Fruit fly (Drosophila melanogaster): ENCODE data around the gene CG9072.
A peak's percentile ranks its signal among the peaks of the same experiment; 100 is the strongest.

CG9072 gene

DNA sequence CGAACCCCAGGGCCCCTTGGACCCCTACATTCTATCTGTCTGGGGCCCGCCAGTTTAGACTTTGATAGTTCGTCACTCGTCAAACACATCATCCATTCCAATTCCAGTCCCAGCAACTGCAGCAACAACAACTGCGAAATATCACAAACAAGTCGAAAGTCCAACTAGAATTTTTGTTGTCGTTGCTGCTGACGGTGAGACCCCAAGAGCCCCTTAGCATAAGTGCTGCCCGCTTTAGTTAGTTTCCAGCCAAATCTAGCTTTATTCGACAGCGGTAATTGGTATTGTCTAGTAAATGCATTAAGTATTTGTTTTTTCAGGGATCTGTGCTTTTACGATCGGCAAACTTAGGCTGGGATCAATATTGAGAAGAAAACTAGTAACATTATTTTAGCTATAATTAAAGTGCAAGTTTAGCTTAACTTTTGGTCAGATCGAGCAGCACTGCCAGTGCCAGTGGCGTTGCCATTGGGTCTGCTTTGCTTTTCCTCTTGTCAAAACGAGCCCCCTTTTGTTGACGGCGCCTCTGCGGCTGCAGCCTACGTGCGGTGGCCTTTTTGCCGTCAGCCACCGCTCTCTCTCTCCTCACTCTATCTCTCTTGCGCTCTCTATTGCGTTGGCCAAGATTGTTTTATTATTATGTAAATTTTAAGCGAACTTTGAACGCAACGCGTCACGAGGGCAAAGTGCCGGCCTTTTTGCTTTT lies 21.0 kb downstream of the CG9072 start:
- TF ChIP-seq CG10543 (GFP tag; optimal IDR thresholded peaks at IDR 0.05) (peak; percentile 95), bsh (GFP tag; optimal IDR thresholded peaks at IDR 0.05) (peak; percentile 83 to 84), CG8478 (optimal IDR thresholded peaks at IDR 0.05) (no peak), stwl (tag; optimal IDR thresholded peaks at IDR 0.05) (peak; percentile 7), CG9437 (GFP tag; optimal IDR thresholded peaks at IDR 0.05) (peak; percentile 65), CG4707 (GFP tag; optimal IDR thresholded peaks at IDR 0.05) (peak; percentile 41), Atf6 (GFP tag; IDR thresholded peaks at IDR 0.05) (peak; percentile 90), trh (GFP tag; optimal IDR thresholded peaks at IDR 0.05) (peak; percentile 64), pros (GFP tag; optimal IDR thresholded peaks at IDR 0.05) (peak; percentile 23), CG18599 (GFP tag; optimal IDR thresholded peaks at IDR 0.05) (peak; percentile 95), hb (GFP tag; IDR thresholded peaks at IDR 0.05; ENCODE audit: partially characterized antibody) (no peak), CG32772 (GFP tag; IDR thresholded peaks at IDR 0.05) (peak; percentile 84), mld (GFP tag; IDR thresholded peaks at IDR 0.05; ENCODE audit: partially characterized antibody) (no peak), Opbp (GFP tag; IDR thresholded peaks at IDR 0.05; ENCODE audit: partially characterized antibody) (no peak), CG13296 (GFP tag; optimal IDR thresholded peaks at IDR 0.05) (peak; percentile 89), cato (GFP tag; optimal IDR thresholded peaks at IDR 0.05; ENCODE audit: borderline replicate concordance) (peak; percentile 76), onecut (GFP tag; IDR thresholded peaks at IDR 0.05) (peak; percentile 94), CG13287 (GFP tag; IDR thresholded peaks at IDR 0.05; ENCODE audit: partially characterized antibody) (no peak), CG12236 (GFP tag; optimal IDR thresholded peaks at IDR 0.05) (peak; percentile 78), HHEX (GFP tag; optimal IDR thresholded peaks at IDR 0.05) (peak; percentile 90), sisA (GFP tag; IDR thresholded peaks at IDR 0.05) (peak; percentile 91), CG12104 (GFP tag; optimal IDR thresholded peaks at IDR 0.05) (peak; percentile 84), CG33213 (GFP tag; optimal IDR thresholded peaks at IDR 0.05) (peak; percentile 81), Blimp-1 (GFP tag; optimal IDR thresholded peaks at IDR 0.05) (peak; percentile 79), sob (GFP tag; IDR thresholded peaks at IDR 0.05) (peak; percentile 91), cad (GFP tag; optimal IDR thresholded peaks at IDR 0.05) (no peak), CG14667 (GFP tag; IDR thresholded peaks at IDR 0.05) (peak; percentile 86), CG14014 (GFP tag; IDR thresholded peaks at IDR 0.05) (peak; percentile 90), Deaf1 (tag; optimal IDR thresholded peaks at IDR 0.05) (peak; percentile 64), toy (GFP tag; IDR thresholded peaks at IDR 0.05) (peak; percentile 57; the same call in 1 of the 2 replicates), CG2120 (GFP tag; optimal IDR thresholded peaks at IDR 0.05) (peak; percentile 97), repo (GFP tag; optimal IDR thresholded peaks at IDR 0.05) (peak; percentile 88), exex (tag; optimal IDR thresholded peaks at IDR 0.05) (peak; percentile 64), CG2875 (GFP tag; optimal IDR thresholded peaks at IDR 0.05) (peak; percentile 68), CG3847 (GFP tag; IDR thresholded peaks at IDR 0.05) (peak; percentile 84), grn (GFP tag; optimal IDR thresholded peaks at IDR 0.05) (peak; percentile 23), Ravus (GFP tag; IDR thresholded peaks at IDR 0.05) (peak; percentile 55), CG6689 (GFP tag; IDR thresholded peaks at IDR 0.05) (peak; percentile 84), Lhr (GFP tag; optimal IDR thresholded peaks at IDR 0.05) (peak; percentile 53), Sin3A (optimal IDR thresholded peaks at IDR 0.05) (no peak), Hr51 (GFP tag; optimal IDR thresholded peaks at IDR 0.05) (peak; percentile 88 to 91), CG10565 (GFP tag; optimal IDR thresholded peaks at IDR 0.05) (peak; percentile 30), CG9215 (GFP tag; IDR thresholded peaks at IDR 0.05) (peak; percentile 81), sim (GFP tag; IDR thresholded peaks at IDR 0.05) (0 out of 2 replicates have a peak, but pooled peaks have one; percentile 4), CG7786 (GFP tag; optimal IDR thresholded peaks at IDR 0.05) (peak; percentile 93), CG3281 (GFP tag; optimal IDR thresholded peaks at IDR 0.05) (peak; percentile 90), corto (GFP tag; optimal IDR thresholded peaks at IDR 0.05) (no peak), pan (optimal IDR thresholded peaks at IDR 0.05) (no peak), pan (GFP tag; optimal IDR thresholded peaks at IDR 0.05 in 1 of 2, IDR thresholded peaks at IDR 0.05 in 1 of 2) (peak in 1 of 2 experiments; percentile 89), Ets97D (GFP tag; optimal IDR thresholded peaks at IDR 0.05) (peak; percentile 68)

All from whole organism, embryonic.